Worm (Caenorhabditis elegans) whole organism, young adult: Measurements from ENCODE around the gene fbxb-49.

Experiments
- B0035.1 ChIP-seq: sonication (generic microtip); optimal IDR thresholded peaks from 2 replicates; lab custom pipeline; 2016; ENCODE audit warnings: missing genetic modification characterization, mild to moderate bottlenecking, missing compliant biosample characterization, missing genotype, missing genetic modification reagents
- B0336.3 ChIP-seq: fragments of 200-800 bp; sonication (Bioruptor generic); IDR thresholded peaks from 2 replicates; pipeline ENCODE4 v1.3.6; 2022; ENCODE audit warnings: missing genetic modification characterization, missing compliant biosample characterization
- C17E4.6 ChIP-seq: fragments of 200-800 bp; sonication (Bioruptor generic); IDR thresholded peaks from 2 replicates; pipeline ENCODE4 v1.3.6; 2022; ENCODE audit warnings: missing genetic modification reagents, missing genetic modification characterization, missing compliant biosample characterization
- F10E7.11 ChIP-seq: sonication (generic microtip); optimal IDR thresholded peaks from 2 replicates; lab custom pipeline; 2017; ENCODE audit warnings: mild to moderate bottlenecking, missing genetic modification characterization, moderate library complexity, missing compliant biosample characterization
- F37B4.10 ChIP-seq: fragments of 200-800 bp; sonication (Bioruptor generic); IDR thresholded peaks from 2 replicates; pipeline ENCODE4 v1.3.6; 2022; ENCODE audit warnings: missing genetic modification characterization, missing compliant biosample characterization
- F57A8.1 ChIP-seq: fragments of 200-800 bp; sonication (Bioruptor generic); optimal IDR thresholded peaks from 2 replicates; lab custom pipeline; 2018; ENCODE audit warnings: mild to moderate bottlenecking, missing genetic modification characterization, moderate library complexity, missing compliant biosample characterization
- Y79H2A.3 ChIP-seq: fragments of 200-800 bp; sonication (Bioruptor generic); conservative IDR thresholded peaks from 2 replicates; pipeline ENCODE4 v1.3.6; 2022; ENCODE audit warnings: missing genetic modification reagents, missing genetic modification characterization, missing compliant biosample characterization
- ccch-3 ChIP-seq: fragments of 200-800 bp; sonication (Bioruptor generic); optimal IDR thresholded peaks from 2 replicates; lab custom pipeline; 2018; ENCODE audit warnings: mild to moderate bottlenecking, missing genetic modification characterization, missing compliant biosample characterization
- ceh-40 ChIP-seq: fragments of 200-800 bp; sonication (Bioruptor generic); IDR thresholded peaks from 2 replicates; pipeline ENCODE4 v1.3.6; 2022; ENCODE audit warnings: missing genetic modification characterization, missing compliant biosample characterization
- ceh-79 ChIP-seq: sonication (generic microtip); optimal IDR thresholded peaks from 2 replicates; lab custom pipeline; 2017; ENCODE audit warnings: mild to moderate bottlenecking, missing genetic modification characterization, missing compliant biosample characterization
- chd-7 ChIP-seq: sonication (generic microtip); optimal IDR thresholded peaks from 2 replicates; lab custom pipeline; 2016; ENCODE audit warnings: mild to moderate bottlenecking, missing genetic modification characterization, moderate library complexity, missing compliant biosample characterization
- dox-1 ChIP-seq: fragments of 200-800 bp; sonication (Bioruptor generic); IDR thresholded peaks from 2 replicates; pipeline ENCODE4 v1.3.6; 2022; ENCODE audit warnings: missing genetic modification reagents, missing genetic modification characterization, missing compliant biosample characterization
- egl-18 ChIP-seq: fragments of 200-800 bp; sonication (Bioruptor generic); IDR thresholded peaks from 2 replicates; pipeline ENCODE4 v1.3.6; 2022; ENCODE audit warnings: missing genetic modification reagents, missing genetic modification characterization, missing compliant biosample characterization
- egrh-3 ChIP-seq: fragments of 200-800 bp; sonication (Bioruptor generic); IDR thresholded peaks from 2 replicates; pipeline ENCODE4 v1.3.6; 2022; ENCODE audit warnings: missing genetic modification reagents, missing genetic modification characterization, missing compliant biosample characterization
- him-1 ChIP-seq: sonication (generic microtip); optimal IDR thresholded peaks from 2 replicates; lab custom pipeline; 2016; ENCODE audit warnings: missing genotype, missing genetic modification reagents, missing genetic modification characterization, missing compliant biosample characterization
- hlh-26 ChIP-seq: fragments of 200-800 bp; sonication (Bioruptor generic); conservative IDR thresholded peaks from 2 replicates; pipeline ENCODE4 v1.3.6; 2022; ENCODE audit warnings: missing genetic modification reagents, missing genetic modification characterization, missing compliant biosample characterization
- hsf-1 ChIP-seq: fragments of 200-800 bp; sonication (Bioruptor generic); IDR thresholded peaks from 2 replicates; pipeline ENCODE4 v1.3.6; 2022; ENCODE audit warnings: missing genetic modification reagents, missing genetic modification characterization, missing compliant biosample characterization
- lir-1 ChIP-seq: fragments of 200-800 bp; sonication (Bioruptor generic); conservative IDR thresholded peaks from 2 replicates; pipeline ENCODE4 v1.3.6; 2022; ENCODE audit warnings: missing genetic modification reagents, missing genetic modification characterization, missing compliant biosample characterization
- lsl-1 ChIP-seq: fragments of 200-800 bp; sonication (Bioruptor generic); optimal IDR thresholded peaks from 2 replicates; lab custom pipeline; 2018; ENCODE audit warnings: mild to moderate bottlenecking, missing genetic modification characterization, moderate library complexity, missing compliant biosample characterization
- madf-10 ChIP-seq: sonication (generic microtip); optimal IDR thresholded peaks from 2 replicates; lab custom pipeline; 2016; ENCODE audit warnings: mild to moderate bottlenecking, missing genetic modification characterization, missing compliant biosample characterization
- madf-8 ChIP-seq: fragments of 200-800 bp; sonication (Bioruptor generic); conservative IDR thresholded peaks from 2 replicates; pipeline ENCODE4 v1.3.6; 2022; ENCODE audit warnings: missing genetic modification reagents, missing genetic modification characterization, missing compliant biosample characterization
- pha-4 ChIP-seq: fragments of 150-350 bp; sonication (generic microtip); optimal IDR thresholded peaks from 2 replicates; lab custom pipeline; 2014; ENCODE audit warnings: missing biosample characterization, missing genetic modification reagents, missing genetic modification characterization
- rpc-1 ChIP-seq, 2 experiments: fragments of 150-350 bp in 1 of 2; sonication (generic microtip) in 1 of 2; optimal IDR thresholded peaks; 2 replicates each; lab custom pipeline; 2014 to 2018; ENCODE audit warnings: missing biosample characterization in 1 of 2, missing genetic modification characterization in 1 of 2, missing genetic modification reagents in 1 of 2, missing genotype in 1 of 2
- sdz-38 ChIP-seq: sonication (generic microtip); optimal IDR thresholded peaks from 2 replicates; lab custom pipeline; 2016; ENCODE audit warnings: missing genotype, missing genetic modification characterization, missing compliant biosample characterization
- sea-2 ChIP-seq: fragments of 200-800 bp; sonication (Bioruptor generic); IDR thresholded peaks from 2 replicates; pipeline ENCODE4 v1.3.6; 2022; ENCODE audit warnings: missing genetic modification characterization, missing compliant biosample characterization
- snpc-1.1 ChIP-seq: sonication (generic microtip); optimal IDR thresholded peaks from 2 replicates; lab custom pipeline; 2017; ENCODE audit warnings: missing genetic modification characterization, mild to moderate bottlenecking, missing compliant biosample characterization, antibody characterized with exemption, moderate library complexity, missing genotype, missing genetic modification reagents; ENCODE audit not compliant: insufficient read depth
- zfh-2 ChIP-seq: fragments of 200-800 bp; sonication (Bioruptor generic); conservative IDR thresholded peaks from 2 replicates; pipeline ENCODE4 v1.3.6; 2022; ENCODE audit warnings: missing genetic modification reagents, missing genetic modification characterization, missing compliant biosample characterization
- zim-3 ChIP-seq: sonication (generic microtip); optimal IDR thresholded peaks from 2 replicates; lab custom pipeline; 2017; ENCODE audit warnings: mild to moderate bottlenecking, missing genetic modification characterization, moderate library complexity, missing compliant biosample characterization
- ztf-25 ChIP-seq: fragments of 200-800 bp; sonication (Bioruptor generic); IDR thresholded peaks from 2 replicates; pipeline ENCODE4 v1.3.6; 2022; ENCODE audit warnings: missing genetic modification reagents, missing genetic modification characterization, missing compliant biosample characterization
- ztf-26 ChIP-seq: sonication (generic microtip); optimal IDR thresholded peaks from 2 replicates; lab custom pipeline; 2017; ENCODE audit warnings: missing genetic modification characterization, missing compliant biosample characterization
- ztf-28 ChIP-seq: fragments of 200-800 bp; sonication (Bioruptor generic); IDR thresholded peaks from 2 replicates; pipeline ENCODE4 v1.3.6; 2022; ENCODE audit warnings: missing genetic modification reagents, missing genetic modification characterization, missing compliant biosample characterization
- ztf-6 ChIP-seq: fragments of 200-800 bp; sonication (Bioruptor generic); IDR thresholded peaks from 2 replicates; pipeline ENCODE4 v1.3.6; 2022; ENCODE audit warnings: missing genetic modification reagents, missing genetic modification characterization, missing compliant biosample characterization

The fbxb-49 gene

ce11 chrII:1597101-1598088 lies 29.1 kb downstream of the fbxb-49 start, which contains the start of gene bath-46 (continued):
- TF ChIP-seq dox-1 (GFP tag; lab: Robert Waterston, UW) (0 out of 2 replicates have a peak, but pooled peaks have one; percentile 24), ztf-25 (0 out of 2 replicates have a peak, but pooled peaks have one; percentile 69), B0336.3 (GFP tag; lab: Robert Waterston, UW) (no peak), lsl-1 (GFP tag; lab: Kevin White, UChicago) (no peak), ztf-28 (GFP tag; lab: Robert Waterston, UW) (no peak), sdz-38 (tag; lab: Kevin White, UChicago) (no peak)
- TF ChIP-seq, all 124 proteins: peak for 9

ce11 chrII:1600661-1601060 lies 32.3 kb downstream of the fbxb-49 start, which contains the start of gene bath-26:
Gene bath-26, minus strand, starts transcription at chrII:1600761.
- TF ChIP-seq F37B4.10 (GFP tag; lab: Robert Waterston, UW) (no peak), sea-2 (GFP tag; lab: Robert Waterston, UW) (no peak), F57A8.1 (GFP tag; lab: Kevin White, UChicago) (no peak), him-1 (no peak), chd-7 (tag; lab: Kevin White, UChicago) (no peak), Y79H2A.3 (GFP tag; lab: Robert Waterston, UW) (no peak), madf-8 (no peak), pha-4 (tag; lab: Kevin White, UChicago) (no peak), F10E7.11 (tag; lab: Kevin White, UChicago) (no peak), rpc-1 (optimal IDR thresholded peaks at IDR 0.05; lab: Kevin White, UChicago) (no peak), rpc-1 (tag; optimal IDR thresholded peaks at IDR 0.05; lab: Kevin White, UChicago) (no peak), ceh-79 (tag; lab: Kevin White, UChicago) (no peak)
- TF ChIP-seq, all 124 proteins: peak for 0

DNA sequence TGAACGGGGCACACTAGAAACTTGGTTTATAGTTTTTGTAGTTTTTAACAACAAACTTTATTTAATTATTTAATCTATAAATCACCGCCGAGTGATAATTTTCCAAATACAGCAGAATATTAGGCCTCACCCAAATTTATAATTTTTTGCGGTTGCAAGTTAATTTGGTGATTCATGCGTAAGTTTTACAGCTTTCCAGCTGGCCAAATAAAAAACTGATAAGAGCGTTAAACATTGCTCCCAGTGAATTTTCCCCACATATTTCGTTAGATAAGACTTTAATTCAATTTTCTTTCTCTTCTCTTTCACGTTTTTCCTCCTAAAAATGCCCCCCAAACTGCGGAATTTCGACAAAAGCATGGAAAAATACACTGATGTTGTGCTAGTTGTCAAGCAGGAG lies 33.2 kb downstream of the fbxb-49 start, which contains the start of gene bath-47:
Gene bath-47 (plus strand): TSS at position 305 of the 400 bp plus-strand sequence.
- TF ChIP-seq B0035.1 (tag; lab: Kevin White, UChicago) (no peak), madf-10 (tag; lab: Kevin White, UChicago) (no peak), ztf-26 (no peak), ceh-40 (GFP tag; lab: Robert Waterston, UW) (no peak), sdz-38 (tag; lab: Kevin White, UChicago) (no peak)

- no peak for TF ChIP-seq hsf-1 (GFP tag; lab: Robert Waterston, UW)
- no peak for TF ChIP-seq lir-1 (GFP tag; lab: Robert Waterston, UW)
- no peak for TF ChIP-seq zim-3
- no peak for TF ChIP-seq C17E4.6
- no peak for TF ChIP-seq egl-18
- TF ChIP-seq zfh-2 (GFP tag; lab: Robert Waterston, UW): peak; percentile 69
- TF ChIP-seq snpc-1.1 (tag; lab: Kevin White, UChicago): no peak
- no peak for TF ChIP-seq ccch-3 (GFP tag; lab: Kevin White, UChicago)
- TF ChIP-seq ztf-6 (GFP tag; lab: Robert Waterston, UW): no peak
- no peak for TF ChIP-seq hlh-26 (GFP tag; lab: Robert Waterston, UW)
- TF ChIP-seq egrh-3 (GFP tag; lab: Robert Waterston, UW): peak; percentile 50; the same call in 1 of the 2 replicates
- TF ChIP-seq, all 124 proteins: peak for 2
Measured at ce11 chrII:1603049-1603448, 34.7 kb downstream of the fbxb-49 start.
